Fruit fly (Drosophila melanogaster) whole organism, embryonic: Measurements from ENCODE around the gene CG9393.

Experiments
- CG10147 ChIP-seq: fragments of 200-800 bp; sonication (Bioruptor generic); optimal IDR thresholded peaks from 2 replicates; lab custom pipeline; 2019; ENCODE audit warnings: missing biosample characterization, mild to moderate bottlenecking, missing genetic modification characterization, moderate library complexity
- CG10267 ChIP-seq: fragments of 200-800 bp; sonication (Bioruptor generic); optimal IDR thresholded peaks from 2 replicates; lab custom pipeline; 2018; ENCODE audit warnings: missing biosample characterization, mild to moderate bottlenecking, missing genetic modification characterization, moderate library complexity
- CG10366 ChIP-seq: fragments of 200-800 bp; sonication (Bioruptor generic); IDR thresholded peaks from 2 replicates; pipeline ENCODE4 v1.3.6; 2022; ENCODE audit warnings: missing biosample characterization, missing genetic modification characterization
- CG1233 ChIP-seq: fragments of 200-800 bp; sonication (Bioruptor generic); optimal IDR thresholded peaks from 4 replicates; lab custom pipeline; 2018; ENCODE audit warnings: missing biosample characterization, mild to moderate bottlenecking, missing genetic modification characterization
- CG14014 ChIP-seq: fragments of 200-800 bp; sonication (Bioruptor generic); IDR thresholded peaks from 2 replicates; pipeline ENCODE4 v1.3.6; 2022; ENCODE audit warnings: missing biosample characterization, missing genetic modification characterization
- CG1647 ChIP-seq: fragments of 200-800 bp; sonication (Bioruptor generic); optimal IDR thresholded peaks from 3 replicates; lab custom pipeline; 2016; ENCODE audit warnings: missing biosample characterization, missing genetic modification characterization
- CG2889 ChIP-seq: fragments of 200-800 bp; sonication (Bioruptor generic); IDR thresholded peaks from 3 replicates; pipeline ENCODE4 v1.3.6; 2022; ENCODE audit warnings: missing biosample characterization, missing genetic modification characterization
- CG30403 ChIP-seq: fragments of 200-800 bp; sonication (Bioruptor generic); optimal IDR thresholded peaks from 3 replicates; lab custom pipeline; 2016; ENCODE audit warnings: missing biosample characterization, missing genetic modification characterization
- CG31441 ChIP-seq: fragments of 200-800 bp; sonication (Bioruptor generic); IDR thresholded peaks from 2 replicates; pipeline ENCODE4 v1.3.6; 2022; ENCODE audit warnings: missing biosample characterization, missing genetic modification characterization
- CG34224 ChIP-seq: fragments of 200-800 bp; sonication (Bioruptor generic); IDR thresholded peaks from 3 replicates; pipeline ENCODE4 v1.3.6; 2022; ENCODE audit warnings: missing biosample characterization, missing genetic modification characterization; ENCODE audit not compliant: partially characterized antibody
- CG3995 ChIP-seq: fragments of 200-800 bp; sonication (Bioruptor generic); optimal IDR thresholded peaks from 3 replicates; lab custom pipeline; 2016; ENCODE audit warnings: missing biosample characterization, missing genetic modification characterization
- CG42726 ChIP-seq: fragments of 200-800 bp; sonication (Bioruptor generic); IDR thresholded peaks from 2 replicates; pipeline ENCODE4 v1.3.6; 2022; ENCODE audit warnings: missing biosample characterization, missing genetic modification characterization; ENCODE audit not compliant: partially characterized antibody
- CG4360 ChIP-seq: fragments of 200-800 bp; sonication (Bioruptor generic); IDR thresholded peaks from 2 replicates; pipeline ENCODE4 v1.3.6; 2022; ENCODE audit warnings: missing biosample characterization, missing genetic modification characterization
- CG4617 ChIP-seq: fragments of 200-800 bp; sonication (Bioruptor generic); optimal IDR thresholded peaks from 3 replicates; lab custom pipeline; 2016; ENCODE audit warnings: missing biosample characterization, missing genetic modification characterization, borderline replicate concordance
- CG6813 ChIP-seq: fragments of 200-800 bp; sonication (Bioruptor generic); optimal IDR thresholded peaks from 2 replicates; lab custom pipeline; 2017; ENCODE audit warnings: missing biosample characterization, missing genetic modification characterization, mild to moderate bottlenecking, moderate library complexity, missing genetic modification reagents
- CG7357 ChIP-seq: fragments of 200-800 bp; sonication (Bioruptor generic); IDR thresholded peaks from 3 replicates; pipeline ENCODE4 v1.3.6; 2022; ENCODE audit warnings: missing biosample characterization, missing genetic modification characterization
- CG7987 ChIP-seq: fragments of 200-800 bp; sonication (Bioruptor generic); optimal IDR thresholded peaks from 2 replicates; lab custom pipeline; 2018; ENCODE audit warnings: missing biosample characterization, mild to moderate bottlenecking, missing genetic modification characterization, moderate library complexity
- CoRest ChIP-seq: fragments of 200-800 bp; sonication (Bioruptor generic); optimal IDR thresholded peaks from 3 replicates; lab custom pipeline; 2018; ENCODE audit warnings: missing biosample characterization, mild to moderate bottlenecking, missing genetic modification characterization, moderate library complexity
- D19A ChIP-seq: fragments of 200-800 bp; optimal IDR thresholded peaks from 3 replicates; lab custom pipeline; 2019; ENCODE audit warnings: missing biosample characterization, mild to moderate bottlenecking, missing genetic modification characterization, moderate library complexity
- Drgx ChIP-seq: fragments of 200-800 bp; sonication (Bioruptor generic); IDR thresholded peaks from 2 replicates; pipeline ENCODE4 v1.3.6; 2022; ENCODE audit warnings: missing biosample characterization, missing genetic modification characterization
- Gsc ChIP-seq: fragments of 200-800 bp; sonication (Bioruptor generic); IDR thresholded peaks from 2 replicates; pipeline ENCODE4 v1.3.6; 2022; ENCODE audit warnings: missing biosample characterization, missing genetic modification characterization
- H15 ChIP-seq: fragments of 200-800 bp; sonication (Bioruptor generic); IDR thresholded peaks from 3 replicates; pipeline ENCODE4 v1.3.6; 2022; ENCODE audit warnings: missing biosample characterization, missing genetic modification characterization
- Hr51 ChIP-seq, 2 experiments: fragments of 200-800 bp; sonication (Bioruptor generic); optimal IDR thresholded peaks; 2 replicates in 1 of 2; 3 replicates in 1 of 2; lab custom pipeline; 2016 to 2018; ENCODE audit warnings: missing biosample characterization in 2 of 2, missing genetic modification characterization in 2 of 2, mild to moderate bottlenecking in 1 of 2, moderate library complexity in 1 of 2
- Hr78 ChIP-seq, 2 experiments: fragments of 200-800 bp in 1 of 2; fragments of >200 bp in 1 of 2; sonication (Bioruptor generic) in 1 of 2; optimal IDR thresholded peaks; 2 replicates each; lab custom pipeline; 2017 to 2019; ENCODE audit warnings: missing biosample characterization in 2 of 2, missing genetic modification characterization in 2 of 2, mild to moderate bottlenecking in 1 of 2, moderate library complexity in 1 of 2
- Jarid2 ChIP-seq: fragments of 200-800 bp; sonication (Bioruptor generic); optimal IDR thresholded peaks from 3 replicates; lab custom pipeline; 2017; ENCODE audit warnings: mild to moderate bottlenecking, missing biosample characterization, missing genetic modification reagents, missing genetic modification characterization
- NC2β ChIP-seq: fragments of 200-800 bp; sonication (Bioruptor generic); optimal IDR thresholded peaks from 2 replicates; lab custom pipeline; 2016; ENCODE audit warnings: missing biosample characterization, missing genetic modification characterization
- NK7.1 ChIP-seq: fragments of 200-800 bp; sonication (Bioruptor generic); optimal IDR thresholded peaks from 3 replicates; lab custom pipeline; 2016; ENCODE audit warnings: missing biosample characterization, missing genetic modification characterization
- Opbp ChIP-seq: fragments of 200-800 bp; sonication (Bioruptor generic); IDR thresholded peaks from 3 replicates; pipeline ENCODE4 v1.3.6; 2022; ENCODE audit warnings: missing biosample characterization, missing genetic modification characterization; ENCODE audit not compliant: partially characterized antibody
- Sry-δ ChIP-seq: fragments of 200-800 bp; sonication (Bioruptor generic); optimal IDR thresholded peaks from 2 replicates; lab custom pipeline; 2016; ENCODE audit warnings: missing biosample characterization, missing genetic modification characterization
- Taf1 ChIP-seq: fragments of 200-800 bp; sonication (Bioruptor generic); IDR thresholded peaks from 2 replicates; pipeline ENCODE4 v1.3.6; 2022; ENCODE audit warnings: missing biosample characterization, missing genetic modification characterization
- Trl ChIP-seq, 3 experiments: fragments of >200 bp in 2 of 3; fragments of 200-800 bp in 1 of 3; sonication (Bioruptor generic) in 1 of 3; optimal IDR thresholded peaks; 2 replicates in 1 of 3; 3 replicates in 2 of 3; lab custom pipeline; 2016 to 2017; ENCODE audit warnings: missing biosample characterization in 1 of 3, missing genetic modification characterization in 1 of 3
- YL-1 ChIP-seq: fragments of 200-800 bp; sonication (Bioruptor generic); optimal IDR thresholded peaks from 3 replicates; lab custom pipeline; 2017; ENCODE audit warnings: missing biosample characterization, mild to moderate bottlenecking, missing genetic modification characterization
- ato ChIP-seq: fragments of 200-800 bp; sonication (Bioruptor generic); IDR thresholded peaks from 2 replicates; pipeline ENCODE4 v1.3.6; 2022; ENCODE audit warnings: missing biosample characterization, missing genetic modification characterization; ENCODE audit not compliant: partially characterized antibody
- bsh ChIP-seq, 2 experiments: fragments of 200-800 bp; sonication (Bioruptor generic); optimal IDR thresholded peaks; 2 replicates each; lab custom pipeline; 2017 to 2018; ENCODE audit warnings: mild to moderate bottlenecking in 2 of 2, missing biosample characterization in 2 of 2, missing genetic modification characterization in 2 of 2, moderate library complexity in 1 of 2
- btn ChIP-seq: fragments of 200-800 bp; sonication (Bioruptor generic); optimal IDR thresholded peaks from 2 replicates; lab custom pipeline; 2016; ENCODE audit warnings: missing biosample characterization, missing genetic modification characterization
- ci ChIP-seq: fragments of 200-800 bp; sonication (Bioruptor generic); IDR thresholded peaks from 3 replicates; pipeline ENCODE4 v1.3.6; 2022; ENCODE audit warnings: missing biosample characterization, missing genetic modification characterization
- da ChIP-seq: fragments of 200-800 bp; sonication (Bioruptor generic); optimal IDR thresholded peaks from 2 replicates; lab custom pipeline; 2016; ENCODE audit warnings: missing biosample characterization, missing genetic modification characterization
- dmrt99B ChIP-seq: fragments of 200-800 bp; sonication (Bioruptor generic); optimal IDR thresholded peaks from 2 replicates; lab custom pipeline; 2018; ENCODE audit warnings: missing biosample characterization, mild to moderate bottlenecking, missing genetic modification characterization, moderate library complexity
- fru ChIP-seq: fragments of >200 bp; optimal IDR thresholded peaks from 2 replicates; lab custom pipeline; 2017
- jing ChIP-seq: fragments of 200-800 bp; sonication (Bioruptor generic); optimal IDR thresholded peaks from 2 replicates; lab custom pipeline; 2018; ENCODE audit warnings: missing biosample characterization, mild to moderate bottlenecking, missing genetic modification characterization
- lab ChIP-seq: fragments of 200-800 bp; sonication (Bioruptor generic); optimal IDR thresholded peaks from 3 replicates; lab custom pipeline; 2017; ENCODE audit warnings: missing biosample characterization, missing genetic modification characterization, mild to moderate bottlenecking, moderate library complexity, missing genetic modification reagents
- maf-S ChIP-seq: fragments of 200-800 bp; sonication (Bioruptor generic); optimal IDR thresholded peaks from 2 replicates; lab custom pipeline; 2016; ENCODE audit warnings: missing biosample characterization, missing genetic modification characterization
- nerfin-1 ChIP-seq: fragments of 200-800 bp; sonication (Bioruptor generic); optimal IDR thresholded peaks from 3 replicates; lab custom pipeline; 2019; ENCODE audit warnings: missing biosample characterization, mild to moderate bottlenecking, missing genetic modification characterization, moderate library complexity
- schlank ChIP-seq: fragments of 200-800 bp; sonication (Bioruptor generic); optimal IDR thresholded peaks from 2 replicates; lab custom pipeline; 2018; ENCODE audit warnings: missing biosample characterization, mild to moderate bottlenecking, missing genetic modification characterization
- slp2 ChIP-seq: fragments of 200-800 bp; sonication (Bioruptor generic); optimal IDR thresholded peaks from 2 replicates; lab custom pipeline; 2016; ENCODE audit warnings: missing biosample characterization, missing genetic modification characterization
- sna ChIP-seq: fragments of 200-800 bp; sonication (Bioruptor generic); IDR thresholded peaks from 2 replicates; pipeline ENCODE4 v1.3.6; 2022; ENCODE audit warnings: missing biosample characterization, missing genetic modification characterization; ENCODE audit not compliant: partially characterized antibody
- tio ChIP-seq: fragments of 200-800 bp; sonication (Bioruptor generic); optimal IDR thresholded peaks from 2 replicates; lab custom pipeline; 2017; ENCODE audit warnings: missing biosample characterization, missing genetic modification characterization, inconsistent platforms
- zen2 ChIP-seq: fragments of 200-800 bp; sonication (Bioruptor generic); IDR thresholded peaks from 3 replicates; pipeline ENCODE4 v1.3.6; 2022; ENCODE audit warnings: missing biosample characterization, missing genetic modification characterization; ENCODE audit not compliant: partially characterized antibody

Gene CG9393

DNA sequence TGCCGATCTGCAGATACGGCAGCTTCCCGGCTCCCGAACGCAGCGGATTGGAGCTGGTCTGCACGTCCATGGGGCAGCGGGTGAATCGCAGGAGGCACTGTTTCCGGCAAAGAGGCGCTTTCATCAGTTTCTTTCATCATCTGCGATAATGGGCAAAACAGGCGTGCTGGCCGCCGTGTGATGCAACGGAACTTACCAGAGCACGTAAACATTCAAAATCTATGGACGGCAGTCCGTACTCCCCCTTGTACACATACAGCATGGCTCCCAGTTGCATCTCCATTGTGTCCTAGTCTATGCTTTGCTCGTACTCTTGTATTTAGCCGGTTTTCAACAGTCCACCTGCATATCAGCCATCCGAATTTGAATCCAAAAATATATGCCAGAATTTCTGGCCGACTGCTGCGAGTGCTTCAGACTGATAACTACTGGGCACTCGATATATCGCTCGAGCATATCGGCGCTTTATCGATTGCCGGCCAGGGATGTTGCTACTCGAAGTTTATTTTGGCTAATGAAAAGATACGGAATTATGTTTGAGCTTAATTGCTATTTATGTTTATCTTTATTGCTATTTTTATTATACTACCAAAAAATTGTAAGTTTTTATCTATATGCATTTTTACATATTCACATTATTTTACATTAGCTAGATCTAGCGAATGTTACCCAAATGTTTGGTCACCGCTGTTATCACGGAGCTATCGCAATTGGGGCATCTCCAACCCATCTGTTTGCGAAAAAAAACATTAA is at the start of gene CG9393, which contains the start of gene Vps45 (continued):
- TF ChIP-seq tio (GFP tag; lab: Kevin White, UChicago) (no peak), CG31441 (GFP tag; lab: Robert Waterston, UW) (no peak), CG7987 (GFP tag; lab: Kevin White, UChicago) (no peak), NC2β (peak; percentile 52), CG34224 (peak; percentile 91), H15 (GFP tag; lab: Robert Waterston, UW) (no peak), lab (GFP tag; lab: Kevin White, UChicago) (no peak), CG3995 (peak; percentile 92), jing (GFP tag; lab: Kevin White, UChicago) (no peak), Hr51 (GFP tag; optimal IDR thresholded peaks at IDR 0.05; lab: Kevin White, UChicago) (peak in 1 of 2 experiments; percentile 78), ci (GFP tag; lab: Robert Waterston, UW) (no peak), sna (GFP tag; lab: Robert Waterston, UW) (peak; percentile 90), nerfin-1 (tag; lab: Kevin White, UChicago) (peak; percentile 49), CG1647 (GFP tag; lab: Kevin White, UChicago) (peak; percentile 45), D19A (no peak), bsh (GFP tag; optimal IDR thresholded peaks at IDR 0.05; lab: Kevin White, UChicago) (peak in 1 of 2 experiments; percentile 57), Opbp (peak; percentile 90), zen2 (GFP tag; lab: Robert Waterston, UW) (peak; percentile 81), Hr78 (GFP tag; optimal IDR thresholded peaks at IDR 0.05; lab: Kevin White, UChicago) (no peak), schlank (tag; lab: Kevin White, UChicago) (no peak), CoRest (tag; lab: Kevin White, UChicago) (peak; percentile 76), slp2 (GFP tag; lab: Kevin White, UChicago) (no peak), CG30403 (GFP tag; lab: Kevin White, UChicago) (peak; percentile 77), CG1233 (GFP tag; lab: Kevin White, UChicago) (peak; percentile 15), CG14014 (GFP tag; lab: Robert Waterston, UW) (no peak; the same call in 1 of the 2 replicates), maf-S (peak; percentile 59), CG6813 (GFP tag; lab: Kevin White, UChicago) (no peak), Jarid2 (no peak), CG42726 (GFP tag; lab: Robert Waterston, UW) (peak; percentile 82), Gsc (no peak), Trl (optimal IDR thresholded peaks at IDR 0.05; lab: Kevin White, UChicago) (no peak), Trl (GFP tag; optimal IDR thresholded peaks at IDR 0.05; lab: Kevin White, UChicago) (peak; percentile 64), Drgx (GFP tag; lab: Robert Waterston, UW) (no peak), CG10267 (tag; lab: Kevin White, UChicago) (peak; percentile 65), CG4617 (GFP tag; lab: Kevin White, UChicago) (peak; percentile 75), fru (lab: Kevin White, UChicago) (no peak), YL-1 (peak; percentile 68), ato (GFP tag; lab: Robert Waterston, UW) (peak; percentile 87), CG2889 (GFP tag; lab: Robert Waterston, UW) (0 out of 3 replicates have a peak, but pooled peaks have one; percentile 4), CG7357 (no peak), NK7.1 (no peak), Taf1 (GFP tag; lab: Robert Waterston, UW) (no peak), CG10147 (GFP tag; lab: Kevin White, UChicago) (no peak), CG4360 (GFP tag; lab: Robert Waterston, UW) (no peak), Sry-δ (GFP tag; lab: Kevin White, UChicago) (peak; percentile 90), da (GFP tag; lab: Kevin White, UChicago) (peak; percentile 57), btn (GFP tag; lab: Kevin White, UChicago) (no peak), CG10366 (peak; percentile 52; the same call in 1 of the 2 replicates), dmrt99B (no peak)
